Worm (Caenorhabditis elegans) whole organism, L4 larva: ENCODE measurements around the gene hbl-1.
A peak's percentile ranks its signal among the peaks of the same experiment; 100 is the strongest.

Experiments used
- D1046.2 ChIP-seq: fragments of 200-800 bp; sonication (Bioruptor generic); IDR thresholded peaks from 2 replicates; pipeline ENCODE4 v1.3.6; 2022; ENCODE audit warnings: missing genetic modification characterization, missing compliant biosample characterization
- F37D6.2 ChIP-seq: sonication (generic microtip); optimal IDR thresholded peaks from 2 replicates; lab custom pipeline; 2016; ENCODE audit warnings: mild to moderate bottlenecking, missing genetic modification characterization, missing compliant biosample characterization
- Y5F2A.4 ChIP-seq: fragments of 200-800 bp; sonication (Bioruptor generic); optimal IDR thresholded peaks from 2 replicates; lab custom pipeline; 2018; ENCODE audit warnings: mild to moderate bottlenecking, missing genetic modification characterization, missing compliant biosample characterization
- Y75B8A.6 ChIP-seq: fragments of 200-800 bp; sonication (Bioruptor generic); IDR thresholded peaks from 2 replicates; pipeline ENCODE4 v1.3.6; 2022; ENCODE audit warnings: missing genetic modification reagents, missing genetic modification characterization, missing compliant biosample characterization
- ZK337.2 ChIP-seq: fragments of 200-800 bp; sonication (Bioruptor generic); IDR thresholded peaks from 2 replicates; pipeline ENCODE4 v1.3.6; 2022; ENCODE audit warnings: missing genetic modification reagents, missing genetic modification characterization, missing compliant biosample characterization
- aly-2 ChIP-seq: sonication (generic microtip); optimal IDR thresholded peaks from 2 replicates; lab custom pipeline; 2018; ENCODE audit warnings: missing biosample characterization, missing genetic modification characterization
- ama-1 ChIP-seq: fragments of 150-350 bp; optimal IDR thresholded peaks from 2 replicates; lab custom pipeline; 2014; ENCODE audit warnings: inconsistent platforms, mixed read lengths
- arid-1 ChIP-seq: fragments of 200-800 bp; sonication (Bioruptor generic); conservative IDR thresholded peaks from 2 replicates; pipeline ENCODE4 v1.3.6; 2022; ENCODE audit warnings: missing genetic modification reagents, missing genetic modification characterization, missing compliant biosample characterization
- ceh-20 ChIP-seq: fragments of 200-800 bp; sonication (Bioruptor generic); IDR thresholded peaks from 2 replicates; pipeline ENCODE4 v1.3.6; 2022; ENCODE audit warnings: missing genetic modification reagents, missing genetic modification characterization, missing compliant biosample characterization
- ces-1 ChIP-seq: fragments of 150-350 bp; sonication (generic microtip); optimal IDR thresholded peaks from 4 replicates; lab custom pipeline; 2014; ENCODE audit warnings: missing biosample characterization, missing genetic modification reagents, missing genetic modification characterization
- cey-2 ChIP-seq: sonication (generic microtip); optimal IDR thresholded peaks from 3 replicates; lab custom pipeline; 2017; ENCODE audit warnings: missing genetic modification characterization, mild to moderate bottlenecking, missing compliant biosample characterization, antibody characterized with exemption, borderline replicate concordance; ENCODE audit not compliant: insufficient read depth
- daf-16 ChIP-seq, 3 experiments: sonication (generic microtip); optimal IDR thresholded peaks; 2 replicates each; lab custom pipeline; 2016 to 2017; ENCODE audit warnings: missing genetic modification characterization in 3 of 3, missing genetic modification reagents in 3 of 3, mild to moderate bottlenecking in 2 of 3, missing compliant biosample characterization in 2 of 3, missing biosample characterization in 1 of 3, moderate library complexity in 1 of 3
- daf-19 ChIP-seq: fragments of 200-800 bp; sonication (Bioruptor generic); conservative IDR thresholded peaks from 2 replicates; pipeline ENCODE4 v1.3.6; 2022; ENCODE audit warnings: missing genetic modification characterization, missing compliant biosample characterization
- daf-8 ChIP-seq: fragments of 200-800 bp; sonication (Bioruptor generic); IDR thresholded peaks from 2 replicates; pipeline ENCODE4 v1.3.6; 2022; ENCODE audit warnings: missing genetic modification characterization, missing compliant biosample characterization
- dmd-9 ChIP-seq: fragments of 200-800 bp; sonication (Bioruptor generic); IDR thresholded peaks from 2 replicates; pipeline ENCODE4 v1.3.6; 2022; ENCODE audit warnings: missing genetic modification reagents, missing genetic modification characterization, missing compliant biosample characterization
- dpl-1 ChIP-seq: fragments of 150-350 bp; optimal IDR thresholded peaks from 2 replicates; lab custom pipeline; 2014; ENCODE audit warnings: missing biosample characterization, missing genetic modification reagents, missing genetic modification characterization
- duxl-1 ChIP-seq: sonication (generic microtip); optimal IDR thresholded peaks from 2 replicates; lab custom pipeline; 2016; ENCODE audit warnings: mild to moderate bottlenecking, missing genetic modification characterization, moderate library complexity, missing compliant biosample characterization; ENCODE audit not compliant: poor library complexity
- fos-1 ChIP-seq: fragments of 150-350 bp; optimal IDR thresholded peaks from 2 replicates; lab custom pipeline; 2014; ENCODE audit warnings: missing biosample characterization, missing genetic modification characterization
- gei-8 ChIP-seq: fragments of 200-800 bp; sonication (Bioruptor generic); optimal IDR thresholded peaks from 2 replicates; lab custom pipeline; 2018; ENCODE audit warnings: mild to moderate bottlenecking, missing genetic modification characterization, missing compliant biosample characterization
- hlh-11 ChIP-seq: fragments of 200-800 bp; sonication (Bioruptor generic); optimal IDR thresholded peaks from 2 replicates; lab custom pipeline; 2018; ENCODE audit warnings: mild to moderate bottlenecking, missing genetic modification characterization, missing compliant biosample characterization
- lim-7 ChIP-seq: fragments of 200-800 bp; sonication (Bioruptor generic); IDR thresholded peaks from 2 replicates; pipeline ENCODE4 v1.3.6; 2022; ENCODE audit warnings: missing genetic modification characterization, missing compliant biosample characterization
- lin-1 ChIP-seq: fragments of 200-800 bp; sonication (Bioruptor generic); IDR thresholded peaks from 2 replicates; pipeline ENCODE4 v1.3.6; 2022; ENCODE audit warnings: missing genetic modification reagents, missing genetic modification characterization, missing compliant biosample characterization
- lin-13 ChIP-seq: fragments of 150-350 bp; optimal IDR thresholded peaks from 2 replicates; lab custom pipeline; 2014; ENCODE audit warnings: missing biosample characterization, missing genetic modification reagents, missing genetic modification characterization
- lin-29 ChIP-seq: fragments of 200-800 bp; sonication (Bioruptor generic); IDR thresholded peaks from 2 replicates; pipeline ENCODE4 v1.3.6; 2022; ENCODE audit warnings: missing genetic modification reagents, missing genetic modification characterization, missing compliant biosample characterization
- lin-38 ChIP-seq: fragments of 200-800 bp; sonication (Bioruptor generic); IDR thresholded peaks from 2 replicates; pipeline ENCODE4 v1.3.6; 2022; ENCODE audit warnings: missing genetic modification reagents, missing genetic modification characterization, missing compliant biosample characterization
- mdl-1 ChIP-seq, 2 experiments: fragments of 150-350 bp in 1 of 2; sonication (generic microtip) in 1 of 2; optimal IDR thresholded peaks; 2 replicates each; lab custom pipeline; 2014 to 2017; ENCODE audit warnings: missing biosample characterization in 2 of 2, missing genetic modification characterization in 2 of 2
- mes-2 ChIP-seq: sonication (generic microtip); optimal IDR thresholded peaks from 2 replicates; lab custom pipeline; 2016; ENCODE audit warnings: missing genotype, mild to moderate bottlenecking, missing genetic modification characterization, missing compliant biosample characterization; ENCODE audit not compliant: poor library complexity, severe bottlenecking
- mxl-2 ChIP-seq: fragments of 200-800 bp; sonication (Bioruptor generic); conservative IDR thresholded peaks from 2 replicates; pipeline ENCODE4 v1.3.6; 2022; ENCODE audit warnings: missing genetic modification reagents, missing genetic modification characterization, missing compliant biosample characterization
- nhr-102 ChIP-seq: sonication (generic microtip); optimal IDR thresholded peaks from 2 replicates; lab custom pipeline; 2016; ENCODE audit warnings: mild to moderate bottlenecking, missing genetic modification characterization, moderate library complexity, missing compliant biosample characterization
- nhr-25 ChIP-seq: sonication (generic microtip); optimal IDR thresholded peaks from 2 replicates; lab custom pipeline; 2017; ENCODE audit warnings: missing genetic modification characterization, mild to moderate bottlenecking, missing compliant biosample characterization, antibody characterized with exemption, moderate library complexity, borderline replicate concordance; ENCODE audit not compliant: insufficient read depth
- nhr-28 ChIP-seq: fragments of 150-350 bp; optimal IDR thresholded peaks from 2 replicates; lab custom pipeline; 2014; ENCODE audit warnings: missing biosample characterization, missing genetic modification characterization
- nhr-41 ChIP-seq: fragments of 200-800 bp; sonication (Bioruptor generic); IDR thresholded peaks from 2 replicates; pipeline ENCODE4 v1.3.6; 2022; ENCODE audit warnings: missing genetic modification reagents, missing genetic modification characterization, missing compliant biosample characterization
- nhr-42 ChIP-seq: fragments of 200-800 bp; sonication (Bioruptor generic); IDR thresholded peaks from 2 replicates; pipeline ENCODE4 v1.3.6; 2022; ENCODE audit warnings: missing genetic modification characterization, missing compliant biosample characterization
- nhr-77 ChIP-seq: fragments of 150-350 bp; optimal IDR thresholded peaks from 2 replicates; lab custom pipeline; 2014; ENCODE audit warnings: missing biosample characterization, missing genetic modification characterization
- pha-4 ChIP-seq, 2 experiments: fragments of 150-350 bp in 1 of 2; fragments of 200-800 bp in 1 of 2; sonication (Bioruptor generic) in 1 of 2; IDR thresholded peaks in 1 of 2; optimal IDR thresholded peaks in 1 of 2; 2 replicates each; pipeline versions ENCODE4 v1.3.6 to Lab custom; 2014 to 2022; ENCODE audit warnings: missing genetic modification characterization in 2 of 2, missing genetic modification reagents in 2 of 2, missing biosample characterization in 1 of 2, missing compliant biosample characterization in 1 of 2
- pqm-1 ChIP-seq: sonication (generic microtip); optimal IDR thresholded peaks from 2 replicates; lab custom pipeline; 2017; ENCODE audit warnings: missing biosample characterization, missing genetic modification characterization
- saeg-2 ChIP-seq: fragments of 200-800 bp; sonication (Bioruptor generic); IDR thresholded peaks from 2 replicates; pipeline ENCODE4 v1.3.6; 2022; ENCODE audit warnings: missing genetic modification reagents, missing genetic modification characterization, missing compliant biosample characterization
- skn-1 ChIP-seq: fragments of 150-350 bp; optimal IDR thresholded peaks from 2 replicates; lab custom pipeline; 2014; ENCODE audit warnings: missing biosample characterization, missing genetic modification characterization
- snpc-1.2 ChIP-seq: fragments of 200-800 bp; sonication (Bioruptor generic); IDR thresholded peaks from 2 replicates; pipeline ENCODE4 v1.3.6; 2022; ENCODE audit warnings: missing genetic modification reagents, missing genetic modification characterization, missing compliant biosample characterization
- snpc-4 ChIP-seq: fragments of 150-350 bp; optimal IDR thresholded peaks from 2 replicates; lab custom pipeline; 2014; ENCODE audit warnings: missing biosample characterization, missing genetic modification characterization
- spr-3 ChIP-seq: fragments of 200-800 bp; sonication (Bioruptor generic); optimal IDR thresholded peaks from 2 replicates; lab custom pipeline; 2018; ENCODE audit warnings: mild to moderate bottlenecking, missing genetic modification characterization, missing compliant biosample characterization
- tag-97 ChIP-seq: fragments of 200-800 bp; sonication (Bioruptor generic); IDR thresholded peaks from 2 replicates; pipeline ENCODE4 v1.3.6; 2022; ENCODE audit warnings: missing genetic modification characterization, missing compliant biosample characterization
- tra-1 ChIP-seq: fragments of 200-800 bp; sonication (Bioruptor generic); IDR thresholded peaks from 2 replicates; pipeline ENCODE4 v1.3.6; 2022; ENCODE audit warnings: missing genetic modification reagents, missing genetic modification characterization, missing compliant biosample characterization
- unc-39 ChIP-seq: sonication (generic microtip); optimal IDR thresholded peaks from 2 replicates; lab custom pipeline; 2017; ENCODE audit warnings: missing biosample characterization, missing genetic modification characterization
- vab-7 ChIP-seq: fragments of 200-800 bp; sonication (Bioruptor generic); IDR thresholded peaks from 2 replicates; pipeline ENCODE4 v1.3.6; 2022; ENCODE audit warnings: missing genetic modification reagents, missing genetic modification characterization, missing compliant biosample characterization
- zag-1 ChIP-seq: fragments of 150-350 bp; optimal IDR thresholded peaks from 2 replicates; lab custom pipeline; 2014; ENCODE audit warnings: missing biosample characterization, missing genetic modification characterization
- zfp-3 ChIP-seq: fragments of 200-800 bp; sonication (Bioruptor generic); conservative IDR thresholded peaks from 2 replicates; pipeline ENCODE4 v1.3.6; 2022; ENCODE audit warnings: missing genetic modification reagents, missing genetic modification characterization, missing compliant biosample characterization
- zip-11 ChIP-seq: fragments of 200-800 bp; sonication (Bioruptor generic); IDR thresholded peaks from 2 replicates; pipeline ENCODE4 v1.3.6; 2022; ENCODE audit warnings: missing genetic modification characterization, missing compliant biosample characterization
- ztf-11 ChIP-seq: fragments of 150-350 bp; optimal IDR thresholded peaks from 2 replicates; lab custom pipeline; 2014; ENCODE audit warnings: missing biosample characterization, missing genetic modification characterization

The hbl-1 gene

DNA sequence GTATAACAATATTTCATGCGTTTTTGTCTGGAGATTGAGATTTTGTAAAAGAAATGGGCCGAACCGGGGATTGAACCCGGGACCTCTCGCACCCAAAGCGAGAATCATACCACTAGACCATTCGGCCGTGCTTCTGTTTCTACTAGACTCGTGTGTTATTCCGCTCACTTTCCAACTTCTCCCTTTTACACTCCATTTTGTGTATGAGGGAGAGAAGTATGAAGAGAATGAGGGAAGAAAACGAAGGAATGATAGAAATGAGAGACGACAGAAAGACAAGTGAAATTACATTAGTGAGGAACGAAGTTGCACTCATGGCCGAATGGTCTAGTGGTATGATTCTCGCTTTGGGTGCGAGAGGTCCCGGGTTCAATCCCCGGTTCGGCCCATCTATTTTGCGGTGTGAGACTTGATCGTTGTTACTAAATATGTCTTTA is 20.8 kb upstream of the hbl-1 start (continued):
- TF ChIP-seq duxl-1 (tag; lab: Kevin White, UChicago): peak; percentile 90
- TF ChIP-seq dmd-9 (GFP tag; lab: Robert Waterston, UW): peak; percentile 86
- TF ChIP-seq D1046.2 (GFP tag; lab: Robert Waterston, UW): peak; percentile 47; the same call in 1 of the 2 replicates
- TF ChIP-seq lin-1 (GFP tag; lab: Robert Waterston, UW): peak; percentile 68
- peak; percentile 47 to 74 for TF ChIP-seq mdl-1 (tag; optimal IDR thresholded peaks at IDR 0.05; lab: Kevin White, UChicago)
- TF ChIP-seq zag-1 (tag; lab: Kevin White, UChicago): peak; percentile 38
- peak; percentile 59 for TF ChIP-seq nhr-28
- peak; percentile 87; the same call in 1 of the 2 replicates for TF ChIP-seq saeg-2
- peak; percentile 88 for TF ChIP-seq lim-7 (GFP tag; lab: Robert Waterston, UW)
- no peak for TF ChIP-seq fos-1 (tag; lab: Kevin White, UChicago)
- TF ChIP-seq Y75B8A.6 (GFP tag; lab: Robert Waterston, UW): peak; percentile 76; the same call in 1 of the 2 replicates
- TF ChIP-seq zfp-3 (GFP tag; lab: Robert Waterston, UW): peak; percentile 88
- TF ChIP-seq lin-13 (GFP tag; lab: Kevin White, UChicago): peak; percentile 66
- no peak for TF ChIP-seq aly-2 (tag; lab: Kevin White, UChicago)
- TF ChIP-seq daf-16 (GFP tag; optimal IDR thresholded peaks at IDR 0.05; lab: Kevin White, UChicago): peak; percentile 86 to 90
- TF ChIP-seq daf-16 (tag; optimal IDR thresholded peaks at IDR 0.05; lab: Kevin White, UChicago): peak; percentile 75
- peak; percentile 64; the same call in 1 of the 2 replicates for TF ChIP-seq lin-29 (GFP tag; lab: Robert Waterston, UW)
- no peak for TF ChIP-seq cey-2
- TF ChIP-seq tra-1 (GFP tag; lab: Robert Waterston, UW): peak; percentile 88
- TF ChIP-seq tag-97 (GFP tag; lab: Robert Waterston, UW): peak; percentile 82; the same call in 1 of the 2 replicates
- TF ChIP-seq unc-39: no peak
- no peak for TF ChIP-seq skn-1 (tag; lab: Kevin White, UChicago)
- 0 out of 2 replicates have a peak, but pooled peaks have one; percentile 26 for TF ChIP-seq zip-11 (GFP tag; lab: Robert Waterston, UW)
- peak; percentile 73 for TF ChIP-seq Y5F2A.4 (GFP tag; lab: Kevin White, UChicago)
- TF ChIP-seq snpc-4 (tag; lab: Kevin White, UChicago): peak; percentile 24
- TF ChIP-seq pha-4 (GFP tag; IDR thresholded peaks at IDR 0.05; lab: Robert Waterston, UW): peak; percentile 94
- no peak for TF ChIP-seq pha-4 (tag; optimal IDR thresholded peaks at IDR 0.05; lab: Kevin White, UChicago)
- peak; percentile 93 for TF ChIP-seq gei-8
- TF ChIP-seq F37D6.2 (tag; lab: Kevin White, UChicago): peak; percentile 83
- TF ChIP-seq dpl-1 (GFP tag; lab: Kevin White, UChicago): peak; percentile 52
- peak; percentile 48 for TF ChIP-seq nhr-77 (tag; lab: Kevin White, UChicago)
- peak; percentile 83 for TF ChIP-seq nhr-42 (GFP tag; lab: Robert Waterston, UW)
- no peak for TF ChIP-seq daf-8 (GFP tag; lab: Robert Waterston, UW)
- TF ChIP-seq nhr-102 (tag; lab: Kevin White, UChicago): peak; percentile 88
- peak; percentile 83 for TF ChIP-seq hlh-11 (tag; lab: Kevin White, UChicago)
- 0 out of 2 replicates have a peak, but pooled peaks have one; percentile 53 for TF ChIP-seq nhr-41 (GFP tag; lab: Robert Waterston, UW)
- TF ChIP-seq pqm-1 (tag; lab: Kevin White, UChicago): peak; percentile 7
- TF ChIP-seq spr-3 (GFP tag; lab: Kevin White, UChicago): peak; percentile 90
- 0 out of 2 replicates have a peak, but pooled peaks have one; percentile 25 for TF ChIP-seq ZK337.2
- peak; percentile 70 for TF ChIP-seq arid-1 (GFP tag; lab: Robert Waterston, UW)
- peak; percentile 92 for TF ChIP-seq vab-7 (GFP tag; lab: Robert Waterston, UW)
- TF ChIP-seq ama-1 (lab: Kevin White, UChicago): no peak
- peak; percentile 84 for TF ChIP-seq lin-38
- peak; percentile 91 for TF ChIP-seq ces-1 (GFP tag; lab: Kevin White, UChicago)
- TF ChIP-seq mes-2 (tag; lab: Kevin White, UChicago): peak; percentile 87
- peak; percentile 89 for TF ChIP-seq nhr-25 (tag; lab: Kevin White, UChicago)
- peak; percentile 81 for TF ChIP-seq mxl-2 (GFP tag; lab: Robert Waterston, UW)
- peak; percentile 86 for TF ChIP-seq ceh-20 (GFP tag; lab: Robert Waterston, UW)
- TF ChIP-seq ztf-11 (tag; lab: Kevin White, UChicago): no peak
- TF ChIP-seq daf-19 (GFP tag; lab: Robert Waterston, UW): peak; percentile 92
- peak; percentile 93 for TF ChIP-seq snpc-1.2
